Fruit fly (Drosophila melanogaster) whole organism, embryonic: Measurements from ENCODE around the gene CG34138.

Experiments used
- Adf1 ChIP-seq: fragments of 200-800 bp; sonication (Bioruptor generic); IDR thresholded peaks from 2 replicates; pipeline ENCODE4 v1.3.6; 2022; ENCODE audit warnings: missing biosample characterization, missing genetic modification characterization
- CG10274 ChIP-seq: fragments of 200-800 bp; sonication (Bioruptor generic); optimal IDR thresholded peaks from 3 replicates; lab custom pipeline; 2017; ENCODE audit warnings: missing biosample characterization, mild to moderate bottlenecking, missing genetic modification characterization
- CG10462 ChIP-seq: fragments of 200-800 bp; sonication (Bioruptor generic); optimal IDR thresholded peaks from 2 replicates; lab custom pipeline; 2016; ENCODE audit warnings: missing biosample characterization, missing genetic modification characterization
- CG10543 ChIP-seq: fragments of 200-800 bp; sonication (Bioruptor generic); optimal IDR thresholded peaks from 3 replicates; lab custom pipeline; 2017; ENCODE audit warnings: missing biosample characterization, mild to moderate bottlenecking, missing genetic modification characterization, moderate library complexity
- CG12155 ChIP-seq: fragments of 200-800 bp; sonication (Bioruptor generic); optimal IDR thresholded peaks from 3 replicates; lab custom pipeline; 2016; ENCODE audit warnings: missing biosample characterization, missing genetic modification characterization
- CG1233 ChIP-seq: fragments of 200-800 bp; sonication (Bioruptor generic); optimal IDR thresholded peaks from 4 replicates; lab custom pipeline; 2018; ENCODE audit warnings: missing biosample characterization, mild to moderate bottlenecking, missing genetic modification characterization
- CG13287 ChIP-seq: fragments of 200-800 bp; sonication (Bioruptor generic); IDR thresholded peaks from 2 replicates; pipeline ENCODE4 v1.3.6; 2022; ENCODE audit warnings: missing biosample characterization, missing genetic modification characterization; ENCODE audit not compliant: partially characterized antibody
- CG13296 ChIP-seq: fragments of 200-800 bp; sonication (Bioruptor generic); optimal IDR thresholded peaks from 3 replicates; lab custom pipeline; 2018; ENCODE audit warnings: missing biosample characterization, mild to moderate bottlenecking, missing genetic modification characterization
- CG13624 ChIP-seq: fragments of 200-800 bp; sonication (Bioruptor generic); optimal IDR thresholded peaks from 2 replicates; lab custom pipeline; 2016; ENCODE audit warnings: missing biosample characterization, missing genetic modification characterization
- CG13894 ChIP-seq: fragments of 200-800 bp; sonication (Bioruptor generic); optimal IDR thresholded peaks from 3 replicates; lab custom pipeline; 2018; ENCODE audit warnings: missing biosample characterization, mild to moderate bottlenecking, missing genetic modification characterization, moderate library complexity
- CG15269 ChIP-seq: fragments of 200-800 bp; sonication (Bioruptor generic); optimal IDR thresholded peaks from 2 replicates; lab custom pipeline; 2018; ENCODE audit warnings: missing biosample characterization, mild to moderate bottlenecking, missing genetic modification characterization, moderate library complexity
- CG15479 ChIP-seq: fragments of 200-800 bp; sonication (Bioruptor generic); optimal IDR thresholded peaks from 3 replicates; lab custom pipeline; 2019; ENCODE audit warnings: missing biosample characterization, mild to moderate bottlenecking, missing genetic modification characterization, moderate library complexity
- CG15514 ChIP-seq: fragments of 200-800 bp; sonication (Bioruptor generic); optimal IDR thresholded peaks from 3 replicates; lab custom pipeline; 2017; ENCODE audit warnings: missing biosample characterization, missing genetic modification characterization, mild to moderate bottlenecking, moderate library complexity, missing genetic modification reagents
- CG1602 ChIP-seq: fragments of 200-800 bp; sonication (Bioruptor generic); optimal IDR thresholded peaks from 3 replicates; lab custom pipeline; 2016; ENCODE audit warnings: missing biosample characterization, missing genetic modification characterization
- CG1792 ChIP-seq: fragments of 200-800 bp; sonication (Bioruptor generic); optimal IDR thresholded peaks from 2 replicates; lab custom pipeline; 2016; ENCODE audit warnings: missing biosample characterization, missing genetic modification characterization
- CG1832 ChIP-seq: fragments of 200-800 bp; sonication (Bioruptor generic); optimal IDR thresholded peaks from 2 replicates; lab custom pipeline; 2017; ENCODE audit warnings: missing biosample characterization, mild to moderate bottlenecking, missing genetic modification characterization, inconsistent platforms
- CG30431 ChIP-seq: fragments of 200-800 bp; sonication (Bioruptor generic); optimal IDR thresholded peaks from 2 replicates; lab custom pipeline; 2017; ENCODE audit warnings: missing biosample characterization, missing genetic modification characterization
- CG34422 ChIP-seq: fragments of 200-800 bp; sonication (Bioruptor generic); IDR thresholded peaks from 3 replicates; pipeline ENCODE4 v1.3.6; 2022; ENCODE audit warnings: missing biosample characterization, missing genetic modification characterization
- CG5180 ChIP-seq: fragments of 200-800 bp; sonication (Bioruptor generic); optimal IDR thresholded peaks from 3 replicates; lab custom pipeline; 2017; ENCODE audit warnings: missing biosample characterization, missing genetic modification characterization, mild to moderate bottlenecking, moderate library complexity, missing genetic modification reagents
- CG7928 ChIP-seq: fragments of 200-800 bp; sonication (Bioruptor generic); optimal IDR thresholded peaks from 2 replicates; lab custom pipeline; 2017; ENCODE audit warnings: missing biosample characterization, mild to moderate bottlenecking, missing genetic modification characterization
- CG8290 ChIP-seq, 3 experiments: fragments of 200-800 bp; sonication (Bioruptor generic); optimal IDR thresholded peaks; 2 replicates each; lab custom pipeline; 2016 to 2019; ENCODE audit warnings: missing biosample characterization in 3 of 3, missing genetic modification characterization in 3 of 3, mild to moderate bottlenecking in 2 of 3, moderate library complexity in 1 of 3
- CG8765 ChIP-seq: fragments of 200-800 bp; sonication (Bioruptor generic); IDR thresholded peaks from 2 replicates; pipeline ENCODE4 v1.3.6; 2022; ENCODE audit warnings: missing biosample characterization, missing genetic modification characterization
- CG9437 ChIP-seq: fragments of 200-800 bp; sonication (Bioruptor generic); optimal IDR thresholded peaks from 2 replicates; lab custom pipeline; 2018; ENCODE audit warnings: missing biosample characterization, mild to moderate bottlenecking, missing genetic modification characterization
- CTCF ChIP-seq: fragments of 200-800 bp; sonication (Bioruptor generic); optimal IDR thresholded peaks from 2 replicates; lab custom pipeline; 2017; ENCODE audit warnings: missing biosample characterization, mild to moderate bottlenecking, missing genetic modification characterization, moderate library complexity
- Deaf1 ChIP-seq: fragments of 200-800 bp; optimal IDR thresholded peaks from 3 replicates; lab custom pipeline; 2019; ENCODE audit warnings: missing biosample characterization, mild to moderate bottlenecking, missing genetic modification characterization, moderate library complexity
- Ets65A ChIP-seq: fragments of 200-800 bp; sonication (Bioruptor generic); peaks from one replicate; lab custom pipeline; 2016; ENCODE audit warnings: missing biosample characterization, missing genetic modification characterization
- Fer1 ChIP-seq: fragments of 200-800 bp; sonication (Bioruptor generic); optimal IDR thresholded peaks from 2 replicates; lab custom pipeline; 2017; ENCODE audit warnings: missing biosample characterization, mild to moderate bottlenecking, missing genetic modification characterization
- HLH4C ChIP-seq: fragments of 200-800 bp; sonication (Bioruptor generic); IDR thresholded peaks from 3 replicates; pipeline ENCODE4 v1.3.6; 2022; ENCODE audit warnings: missing biosample characterization, missing genetic modification characterization; ENCODE audit not compliant: partially characterized antibody
- HmgD ChIP-seq: fragments of 200-800 bp; sonication (Bioruptor generic); optimal IDR thresholded peaks from 3 replicates; lab custom pipeline; 2016; ENCODE audit warnings: missing biosample characterization, missing genetic modification characterization
- Mad ChIP-seq: fragments of 200-800 bp; sonication (Bioruptor generic); optimal IDR thresholded peaks from 2 replicates; lab custom pipeline; 2016; ENCODE audit warnings: missing biosample characterization, missing genetic modification characterization
- Oaz ChIP-seq: fragments of 200-800 bp; sonication (Bioruptor generic); IDR thresholded peaks from 2 replicates; pipeline ENCODE4 v1.3.6; 2022; ENCODE audit warnings: missing biosample characterization, missing genetic modification characterization
- Rfx ChIP-seq: fragments of 200-800 bp; sonication (Bioruptor generic); IDR thresholded peaks from 2 replicates; pipeline ENCODE4 v1.3.6; 2022; ENCODE audit warnings: missing biosample characterization, missing genetic modification characterization
- Rx ChIP-seq: fragments of 200-800 bp; sonication (Bioruptor generic); IDR thresholded peaks from 2 replicates; pipeline ENCODE4 v1.3.6; 2022; ENCODE audit warnings: missing biosample characterization, missing genetic modification characterization
- ac ChIP-seq: fragments of 200-800 bp; sonication (Bioruptor generic); optimal IDR thresholded peaks from 3 replicates; lab custom pipeline; 2017; ENCODE audit warnings: missing biosample characterization, mild to moderate bottlenecking, missing genetic modification characterization
- btn ChIP-seq: fragments of 200-800 bp; sonication (Bioruptor generic); optimal IDR thresholded peaks from 2 replicates; lab custom pipeline; 2016; ENCODE audit warnings: missing biosample characterization, missing genetic modification characterization
- cas ChIP-seq: fragments of 200-800 bp; sonication (Bioruptor generic); IDR thresholded peaks from 2 replicates; pipeline ENCODE4 v1.3.6; 2022; ENCODE audit warnings: missing biosample characterization, missing genetic modification characterization
- corto ChIP-seq: fragments of 200-800 bp; sonication (Bioruptor generic); optimal IDR thresholded peaks from 2 replicates; lab custom pipeline; 2016; ENCODE audit warnings: missing biosample characterization, mild to moderate bottlenecking, missing genetic modification characterization, moderate library complexity
- fru ChIP-seq: fragments of >200 bp; optimal IDR thresholded peaks from 2 replicates; lab custom pipeline; 2017
- ftz-f1 ChIP-seq: fragments of 200-800 bp; sonication (Bioruptor generic); optimal IDR thresholded peaks from 2 replicates; lab custom pipeline; 2016; ENCODE audit warnings: missing biosample characterization, missing genetic modification characterization
- lola ChIP-seq, 3 experiments: fragments of >200 bp in 2 of 3; fragments of 200-800 bp in 1 of 3; sonication (Bioruptor generic) in 1 of 3; optimal IDR thresholded peaks; 2 replicates each; lab custom pipeline; 2017 to 2019; ENCODE audit warnings: missing biosample characterization in 3 of 3, missing genetic modification characterization in 3 of 3, mild to moderate bottlenecking in 1 of 3, moderate library complexity in 1 of 3
- lov ChIP-seq, 2 experiments: fragments of 200-800 bp in 1 of 2; fragments of >200 bp in 1 of 2; sonication (Bioruptor generic) in 1 of 2; IDR thresholded peaks in 1 of 2; optimal IDR thresholded peaks in 1 of 2; 2 replicates in 1 of 2; 3 replicates in 1 of 2; pipeline versions ENCODE4 v1.3.6 to Lab custom; 2017 to 2022; ENCODE audit warnings: missing biosample characterization in 1 of 2, missing genetic modification characterization in 1 of 2
- mirr ChIP-seq: fragments of 200-800 bp; sonication (Bioruptor generic); optimal IDR thresholded peaks from 3 replicates; lab custom pipeline; 2018; ENCODE audit warnings: missing biosample characterization, mild to moderate bottlenecking, missing genetic modification characterization
- nau ChIP-seq: fragments of 200-800 bp; sonication (Bioruptor generic); optimal IDR thresholded peaks from 3 replicates; lab custom pipeline; 2017; ENCODE audit warnings: missing biosample characterization, mild to moderate bottlenecking, missing genetic modification characterization, missing genetic modification reagents
- oc ChIP-seq: fragments of 200-800 bp; sonication (Bioruptor generic); optimal IDR thresholded peaks from 2 replicates; lab custom pipeline; 2018; ENCODE audit warnings: missing biosample characterization, mild to moderate bottlenecking, missing genetic modification characterization, moderate library complexity
- onecut ChIP-seq: fragments of 200-800 bp; sonication (Bioruptor generic); IDR thresholded peaks from 2 replicates; pipeline ENCODE4 v1.3.6; 2022; ENCODE audit warnings: missing biosample characterization, missing genetic modification characterization
- row ChIP-seq: fragments of 200-800 bp; sonication (Bioruptor generic); IDR thresholded peaks from 3 replicates; pipeline ENCODE4 v1.3.6; 2022; ENCODE audit warnings: missing biosample characterization, missing genetic modification characterization
- sens-2 ChIP-seq: fragments of 200-800 bp; sonication (Bioruptor generic); IDR thresholded peaks from 2 replicates; pipeline ENCODE4 v1.3.6; 2022; ENCODE audit warnings: missing biosample characterization, missing genetic modification characterization
- sqz ChIP-seq: fragments of 200-800 bp; sonication (Bioruptor generic); optimal IDR thresholded peaks from 3 replicates; lab custom pipeline; 2018; ENCODE audit warnings: missing biosample characterization, mild to moderate bottlenecking, missing genetic modification characterization
- sr ChIP-seq: fragments of 200-800 bp; sonication (Bioruptor generic); IDR thresholded peaks from 3 replicates; pipeline ENCODE4 v1.3.6; 2022; ENCODE audit warnings: missing biosample characterization, missing genetic modification characterization
- twi ChIP-seq: fragments of 200-800 bp; optimal IDR thresholded peaks from 2 replicates; lab custom pipeline; 2019; ENCODE audit warnings: missing biosample characterization, mild to moderate bottlenecking, missing genetic modification characterization, moderate library complexity

The CG34138 gene

dm6 chr3R:19619908-19620307, 14.8 kb upstream of the CG34138 start (continued):
- no peak for TF ChIP-seq corto (GFP tag; lab: Kevin White, UChicago)
- no peak for TF ChIP-seq lov (optimal IDR thresholded peaks at IDR 0.05; lab: Kevin White, UChicago)
- TF ChIP-seq lov (GFP tag; IDR thresholded peaks at IDR 0.05; lab: Robert Waterston, UW): no peak
- TF ChIP-seq lola (GFP tag; optimal IDR thresholded peaks at IDR 0.05; lab: Kevin White, UChicago): no peak
- no peak for TF ChIP-seq CG10274 (GFP tag; lab: Kevin White, UChicago)
- TF ChIP-seq Oaz (GFP tag; lab: Robert Waterston, UW): no peak
- no peak for TF ChIP-seq CG30431 (GFP tag; lab: Kevin White, UChicago)
- TF ChIP-seq CG10462: no peak
- no peak for TF ChIP-seq Rx (GFP tag; lab: Robert Waterston, UW)
- TF ChIP-seq sqz (GFP tag; lab: Kevin White, UChicago): no peak
- TF ChIP-seq CG9437 (GFP tag; lab: Kevin White, UChicago): no peak
- no peak for TF ChIP-seq CG1792 (GFP tag; lab: Kevin White, UChicago)
- no peak for TF ChIP-seq CG15479
- TF ChIP-seq CG1233 (GFP tag; lab: Kevin White, UChicago): no peak
- no peak for TF ChIP-seq CG7928 (GFP tag; lab: Kevin White, UChicago)
- TF ChIP-seq CG1832 (GFP tag; lab: Kevin White, UChicago): no peak

- TF ChIP-seq nau (GFP tag; lab: Kevin White, UChicago) (peak; percentile 36), Deaf1 (tag; lab: Kevin White, UChicago) (peak; percentile 62), CG5180 (GFP tag; lab: Kevin White, UChicago) (peak; percentile 6), CG15514 (GFP tag; lab: Kevin White, UChicago) (peak; percentile 44), CG13287 (GFP tag; lab: Robert Waterston, UW) (peak; percentile 41), sens-2 (GFP tag; lab: Robert Waterston, UW) (0 out of 2 replicates have a peak, but pooled peaks have one; percentile 8), btn (GFP tag; lab: Kevin White, UChicago) (no peak), row (GFP tag; lab: Robert Waterston, UW) (no peak), sr (GFP tag; lab: Robert Waterston, UW) (peak; percentile 12; the same call in 1 of the 3 replicates), CG13624 (GFP tag; lab: Kevin White, UChicago) (peak; percentile 21), CG1602 (no peak), cas (GFP tag; lab: Robert Waterston, UW) (0 out of 2 replicates have a peak, but pooled peaks have one; percentile 9), mirr (GFP tag; lab: Kevin White, UChicago) (peak; percentile 54), fru (lab: Kevin White, UChicago) (no peak), onecut (GFP tag; lab: Robert Waterston, UW) (0 out of 2 replicates have a peak, but pooled peaks have one; percentile 5), Fer1 (GFP tag; lab: Kevin White, UChicago) (peak; percentile 32), oc (tag; lab: Kevin White, UChicago) (peak; percentile 39), CG13296 (GFP tag; lab: Kevin White, UChicago) (peak; percentile 28), CG15269 (tag; lab: Kevin White, UChicago) (peak; percentile 38), Ets65A (GFP tag; lab: Kevin White, UChicago) (no peak), ac (GFP tag; lab: Kevin White, UChicago) (no peak), twi (no peak), Rfx (peak; percentile 22; the same call in 1 of the 2 replicates), HmgD (GFP tag; lab: Kevin White, UChicago) (no peak), CG34422 (peak; percentile 74; the same call in 1 of the 3 replicates), CTCF (peak; percentile 10), HLH4C (GFP tag; lab: Robert Waterston, UW) (no peak), Mad (GFP tag; lab: Kevin White, UChicago) (no peak), Adf1 (GFP tag; lab: Robert Waterston, UW) (peak; percentile 63; the same call in 1 of the 2 replicates), CG8765 (GFP tag; lab: Robert Waterston, UW) (no peak), CG8290 (GFP tag; optimal IDR thresholded peaks at IDR 0.05; lab: Kevin White, UChicago) (no peak), CG8290 (tag; optimal IDR thresholded peaks at IDR 0.05; lab: Kevin White, UChicago) (peak in 1 of 2 experiments; percentile 41), ftz-f1 (peak; percentile 42), CG12155 (GFP tag; lab: Kevin White, UChicago) (no peak), CG10543 (GFP tag; lab: Kevin White, UChicago) (peak; percentile 90), CG13894 (tag; lab: Kevin White, UChicago) (peak; percentile 67)
Observed at dm6 chr3R:19620953-19621352, 13.8 kb upstream of the CG34138 start.
